Fruit fly (Drosophila melanogaster) Kc167 (cell line): ENCODE measurements around the gene CG9674.

Source experiments
- Myc ChIP-seq: fragments of >200 bp; optimal IDR thresholded peaks from 2 replicates; lab custom pipeline; 2017; ENCODE audit warnings: missing external identifiers
- Sin3A ChIP-seq: fragments of >200 bp; optimal IDR thresholded peaks from 2 replicates; lab custom pipeline; 2018; ENCODE audit warnings: missing external identifiers
- h ChIP-seq: fragments of >200 bp; optimal IDR thresholded peaks from 3 replicates; lab custom pipeline; 2018; ENCODE audit warnings: missing external identifiers
- psq ChIP-seq: fragments of >200 bp; optimal IDR thresholded peaks from 2 replicates; lab custom pipeline; 2017; ENCODE audit warnings: missing external identifiers
- ttk ChIP-seq: sonication (Bioruptor generic); optimal IDR thresholded peaks from 2 replicates; lab custom pipeline; 2017; ENCODE audit warnings: missing external identifiers

dm6 chr3L:16807558-16807957 is at the start of gene CG9674:
- TF ChIP-seq Myc (lab: Kevin White, UChicago) (no peak), psq (no peak), ttk (lab: Kevin White, UChicago) (no peak), h (lab: Kevin White, UChicago) (no peak), Sin3A (lab: Kevin White, UChicago) (no peak)
